Fruit fly (Drosophila melanogaster) whole organism, embryonic: ENCODE results near the gene CG11970.
A peak's percentile ranks its signal among the peaks of the same experiment; 100 is the strongest.

Experiments
- ATbp ChIP-seq: fragments of 200-800 bp; sonication (Bioruptor generic); optimal IDR thresholded peaks from 2 replicates; lab custom pipeline; 2017; ENCODE audit warnings: missing biosample characterization, mild to moderate bottlenecking, missing genetic modification characterization, missing genetic modification reagents
- Atf3 ChIP-seq: fragments of 200-800 bp; sonication (Bioruptor generic); optimal IDR thresholded peaks from 3 replicates; lab custom pipeline; 2016; ENCODE audit warnings: missing biosample characterization, missing genetic modification characterization
- CG10147 ChIP-seq: fragments of 200-800 bp; sonication (Bioruptor generic); optimal IDR thresholded peaks from 2 replicates; lab custom pipeline; 2019; ENCODE audit warnings: missing biosample characterization, mild to moderate bottlenecking, missing genetic modification characterization, moderate library complexity
- CG10565 ChIP-seq: fragments of 200-800 bp; sonication (Bioruptor generic); optimal IDR thresholded peaks from 3 replicates; lab custom pipeline; 2016; ENCODE audit warnings: missing biosample characterization, mild to moderate bottlenecking, missing genetic modification characterization
- CG11723 ChIP-seq: fragments of 200-800 bp; sonication (Bioruptor generic); optimal IDR thresholded peaks from 2 replicates; lab custom pipeline; 2017; ENCODE audit warnings: missing biosample characterization, mild to moderate bottlenecking, missing genetic modification characterization
- CG13287 ChIP-seq: fragments of 200-800 bp; sonication (Bioruptor generic); IDR thresholded peaks from 2 replicates; pipeline ENCODE4 v1.3.6; 2022; ENCODE audit warnings: missing biosample characterization, missing genetic modification characterization; ENCODE audit not compliant: partially characterized antibody
- CG14050 ChIP-seq: fragments of 200-800 bp; sonication (Bioruptor generic); IDR thresholded peaks from 3 replicates; pipeline ENCODE4 v1.3.6; 2022; ENCODE audit warnings: missing biosample characterization, missing genetic modification characterization
- CG15011 ChIP-seq: fragments of 200-800 bp; sonication (Bioruptor generic); optimal IDR thresholded peaks from 3 replicates; lab custom pipeline; 2018; ENCODE audit warnings: missing biosample characterization, mild to moderate bottlenecking, missing genetic modification characterization
- CG15269 ChIP-seq: fragments of 200-800 bp; sonication (Bioruptor generic); optimal IDR thresholded peaks from 2 replicates; lab custom pipeline; 2018; ENCODE audit warnings: missing biosample characterization, mild to moderate bottlenecking, missing genetic modification characterization, moderate library complexity
- CG1529 ChIP-seq: fragments of 200-800 bp; sonication (Bioruptor generic); optimal IDR thresholded peaks from 3 replicates; lab custom pipeline; 2018; ENCODE audit warnings: missing biosample characterization, missing genetic modification characterization
- CG2678 ChIP-seq: fragments of 200-800 bp; sonication (Bioruptor generic); optimal IDR thresholded peaks from 3 replicates; lab custom pipeline; 2019; ENCODE audit warnings: missing biosample characterization, mild to moderate bottlenecking, missing genetic modification characterization, moderate library complexity
- CG30020 ChIP-seq: fragments of 200-800 bp; optimal IDR thresholded peaks from 2 replicates; lab custom pipeline; 2019; ENCODE audit warnings: missing biosample characterization, mild to moderate bottlenecking, missing genetic modification characterization, moderate library complexity
- CG31365 ChIP-seq: fragments of 200-800 bp; sonication (Bioruptor generic); optimal IDR thresholded peaks from 2 replicates; lab custom pipeline; 2018; ENCODE audit warnings: missing biosample characterization, mild to moderate bottlenecking, missing genetic modification characterization
- CG34224 ChIP-seq: fragments of 200-800 bp; sonication (Bioruptor generic); IDR thresholded peaks from 3 replicates; pipeline ENCODE4 v1.3.6; 2022; ENCODE audit warnings: missing biosample characterization, missing genetic modification characterization; ENCODE audit not compliant: partially characterized antibody
- CG3995 ChIP-seq: fragments of 200-800 bp; sonication (Bioruptor generic); optimal IDR thresholded peaks from 3 replicates; lab custom pipeline; 2016; ENCODE audit warnings: missing biosample characterization, missing genetic modification characterization
- CG5245 ChIP-seq: fragments of 200-800 bp; sonication (Bioruptor generic); optimal IDR thresholded peaks from 3 replicates; lab custom pipeline; 2016; ENCODE audit warnings: missing biosample characterization, missing genetic modification characterization
- CG6689 ChIP-seq: fragments of 200-800 bp; sonication (Bioruptor generic); IDR thresholded peaks from 2 replicates; pipeline ENCODE4 v1.3.6; 2022; ENCODE audit warnings: missing biosample characterization, missing genetic modification characterization
- CG7839 ChIP-seq: fragments of 200-800 bp; sonication (Bioruptor generic); optimal IDR thresholded peaks from 3 replicates; lab custom pipeline; 2018; ENCODE audit warnings: missing biosample characterization, mild to moderate bottlenecking, missing genetic modification characterization, moderate library complexity
- CG8478 ChIP-seq: fragments of >200 bp; optimal IDR thresholded peaks from 2 replicates; lab custom pipeline; 2018
- CG8765 ChIP-seq: fragments of 200-800 bp; sonication (Bioruptor generic); IDR thresholded peaks from 2 replicates; pipeline ENCODE4 v1.3.6; 2022; ENCODE audit warnings: missing biosample characterization, missing genetic modification characterization
- Dad ChIP-seq: fragments of 200-800 bp; sonication (Bioruptor generic); optimal IDR thresholded peaks from 3 replicates; lab custom pipeline; 2016; ENCODE audit warnings: missing biosample characterization, missing genetic modification characterization
- Dbx ChIP-seq: fragments of 200-800 bp; sonication (Bioruptor generic); IDR thresholded peaks from 3 replicates; pipeline ENCODE4 v1.3.6; 2022; ENCODE audit warnings: missing biosample characterization, missing genetic modification characterization
- E2f2 ChIP-seq: fragments of 200-800 bp; sonication (Bioruptor generic); IDR thresholded peaks from 2 replicates; pipeline ENCODE4 v1.3.6; 2022; ENCODE audit warnings: missing biosample characterization, missing genetic modification characterization
- Hr78 ChIP-seq, 2 experiments: fragments of 200-800 bp in 1 of 2; fragments of >200 bp in 1 of 2; sonication (Bioruptor generic) in 1 of 2; optimal IDR thresholded peaks; 2 replicates each; lab custom pipeline; 2017 to 2019; ENCODE audit warnings: missing biosample characterization in 2 of 2, missing genetic modification characterization in 2 of 2, mild to moderate bottlenecking in 1 of 2, moderate library complexity in 1 of 2
- NC2β ChIP-seq: fragments of 200-800 bp; sonication (Bioruptor generic); optimal IDR thresholded peaks from 2 replicates; lab custom pipeline; 2016; ENCODE audit warnings: missing biosample characterization, missing genetic modification characterization
- Oli ChIP-seq: fragments of 200-800 bp; sonication (Bioruptor generic); optimal IDR thresholded peaks from 2 replicates; lab custom pipeline; 2018; ENCODE audit warnings: missing biosample characterization, mild to moderate bottlenecking, missing genetic modification characterization, moderate library complexity
- Sox100B ChIP-seq: fragments of 200-800 bp; sonication (Bioruptor generic); optimal IDR thresholded peaks from 3 replicates; lab custom pipeline; 2018; ENCODE audit warnings: missing biosample characterization, mild to moderate bottlenecking, missing genetic modification characterization
- Sox102F ChIP-seq: fragments of 200-800 bp; sonication (Bioruptor generic); optimal IDR thresholded peaks from 2 replicates; lab custom pipeline; 2018; ENCODE audit warnings: missing biosample characterization, mild to moderate bottlenecking, missing genetic modification characterization, moderate library complexity
- Sry-β ChIP-seq: fragments of 200-800 bp; sonication (Bioruptor generic); optimal IDR thresholded peaks from 2 replicates; lab custom pipeline; 2018; ENCODE audit warnings: missing biosample characterization, mild to moderate bottlenecking, missing genetic modification characterization, moderate library complexity
- Stat92E ChIP-seq, 3 experiments: fragments of >200 bp in 2 of 3; fragments of 200-800 bp in 1 of 3; sonication (Bioruptor generic) in 1 of 3; optimal IDR thresholded peaks; 2 replicates each; lab custom pipeline; 2017 to 2019; ENCODE audit warnings: missing biosample characterization in 3 of 3, missing genetic modification characterization in 3 of 3, mild to moderate bottlenecking in 1 of 3, moderate library complexity in 1 of 3
- Xrp1 ChIP-seq: fragments of 200-800 bp; sonication (Bioruptor generic); IDR thresholded peaks from 2 replicates; pipeline ENCODE4 v1.3.6; 2022; ENCODE audit warnings: missing biosample characterization, missing genetic modification characterization
- bab2 ChIP-seq: fragments of 200-800 bp; sonication (Bioruptor generic); optimal IDR thresholded peaks from 2 replicates; lab custom pipeline; 2016; ENCODE audit warnings: missing biosample characterization, missing genetic modification characterization
- dysf ChIP-seq: fragments of 200-800 bp; sonication (Bioruptor generic); IDR thresholded peaks from 3 replicates; pipeline ENCODE4 v1.3.6; 2022; ENCODE audit warnings: missing biosample characterization, missing genetic modification characterization
- emc ChIP-seq: fragments of 200-800 bp; sonication (Bioruptor generic); optimal IDR thresholded peaks from 2 replicates; lab custom pipeline; 2016; ENCODE audit warnings: missing biosample characterization, missing genetic modification characterization
- eve ChIP-seq, 2 experiments: fragments of >200 bp; optimal IDR thresholded peaks; 2 replicates each; lab custom pipeline; 2017; ENCODE audit warnings: missing biosample characterization in 2 of 2, missing genetic modification characterization in 2 of 2
- fd3F ChIP-seq: fragments of 200-800 bp; sonication (Bioruptor generic); optimal IDR thresholded peaks from 2 replicates; lab custom pipeline; 2018; ENCODE audit warnings: missing biosample characterization, mild to moderate bottlenecking, missing genetic modification characterization, moderate library complexity
- fu2 ChIP-seq: fragments of 200-800 bp; sonication (Bioruptor generic); optimal IDR thresholded peaks from 2 replicates; lab custom pipeline; 2016; ENCODE audit warnings: missing biosample characterization, missing genetic modification characterization
- gfzf ChIP-seq: fragments of 200-800 bp; sonication (Bioruptor generic); optimal IDR thresholded peaks from 2 replicates; lab custom pipeline; 2016; ENCODE audit warnings: missing biosample characterization, mild to moderate bottlenecking, missing genetic modification characterization, moderate library complexity
- grau ChIP-seq: fragments of 200-800 bp; optimal IDR thresholded peaks from 3 replicates; lab custom pipeline; 2019; ENCODE audit warnings: missing biosample characterization, mild to moderate bottlenecking, missing genetic modification characterization, moderate library complexity
- kay ChIP-seq: fragments of 200-800 bp; sonication (Bioruptor generic); optimal IDR thresholded peaks from 2 replicates; lab custom pipeline; 2016; ENCODE audit warnings: missing biosample characterization, missing genetic modification characterization
- klu ChIP-seq: fragments of 200-800 bp; sonication (Bioruptor generic); IDR thresholded peaks from 2 replicates; pipeline ENCODE4 v1.3.6; 2022; ENCODE audit warnings: missing biosample characterization, missing genetic modification characterization
- lilli ChIP-seq: fragments of 200-800 bp; sonication (Bioruptor generic); optimal IDR thresholded peaks from 3 replicates; lab custom pipeline; 2016; ENCODE audit warnings: missing biosample characterization, missing genetic modification characterization
- lmd ChIP-seq: fragments of 200-800 bp; sonication (Bioruptor generic); IDR thresholded peaks from 2 replicates; pipeline ENCODE4 v1.3.6; 2022; ENCODE audit warnings: missing biosample characterization, missing genetic modification characterization
- lola ChIP-seq, 3 experiments: fragments of >200 bp in 2 of 3; fragments of 200-800 bp in 1 of 3; sonication (Bioruptor generic) in 1 of 3; optimal IDR thresholded peaks; 2 replicates each; lab custom pipeline; 2017 to 2019; ENCODE audit warnings: missing biosample characterization in 3 of 3, missing genetic modification characterization in 3 of 3, mild to moderate bottlenecking in 1 of 3, moderate library complexity in 1 of 3
- phol ChIP-seq: fragments of 200-800 bp; sonication (Bioruptor generic); optimal IDR thresholded peaks from 3 replicates; lab custom pipeline; 2018; ENCODE audit warnings: missing biosample characterization, mild to moderate bottlenecking, missing genetic modification characterization, moderate library complexity
- pnt ChIP-seq: fragments of 200-800 bp; sonication (Bioruptor generic); optimal IDR thresholded peaks from 3 replicates; lab custom pipeline; 2016; ENCODE audit warnings: missing biosample characterization, missing genetic modification characterization
- psq ChIP-seq: fragments of 200-800 bp; sonication (Bioruptor generic); optimal IDR thresholded peaks from 2 replicates; lab custom pipeline; 2017; ENCODE audit warnings: missing biosample characterization, missing genetic modification characterization
- slbo ChIP-seq: fragments of 200-800 bp; sonication (Bioruptor generic); IDR thresholded peaks from 2 replicates; pipeline ENCODE4 v1.3.6; 2022; ENCODE audit warnings: missing biosample characterization, missing genetic modification characterization
- vvl ChIP-seq: fragments of 200-800 bp; sonication (Bioruptor generic); IDR thresholded peaks from 2 replicates; pipeline ENCODE4 v1.3.6; 2022; ENCODE audit warnings: missing biosample characterization, missing genetic modification characterization
- yki ChIP-seq: fragments of >200 bp; optimal IDR thresholded peaks from 3 replicates; lab custom pipeline; 2018
- zfh1 ChIP-seq: fragments of 200-800 bp; sonication (Bioruptor generic); IDR thresholded peaks from 3 replicates; pipeline ENCODE4 v1.3.6; 2022; ENCODE audit warnings: missing biosample characterization, missing genetic modification characterization

Gene CG11970

dm6 chr3R:9039448-9039847, 54.9 kb downstream of the CG11970 start, which contains the start of gene neur (continued):
- TF ChIP-seq pnt (GFP tag; lab: Kevin White, UChicago) (no peak), Sox100B (GFP tag; lab: Kevin White, UChicago) (peak; percentile 8), CG15011 (GFP tag; lab: Kevin White, UChicago) (no peak), Atf3 (no peak), phol (tag; lab: Kevin White, UChicago) (peak; percentile 67), CG31365 (tag; lab: Kevin White, UChicago) (no peak), dysf (GFP tag; lab: Robert Waterston, UW) (no peak; the same call in 2 of the 3 replicates), fu2 (GFP tag; lab: Kevin White, UChicago) (no peak), CG10565 (GFP tag; lab: Kevin White, UChicago) (no peak), CG8478 (lab: Kevin White, UChicago) (no peak), ATbp (no peak), Dbx (GFP tag; lab: Robert Waterston, UW) (0 out of 3 replicates have a peak, but pooled peaks have one; percentile 17), grau (tag; lab: Kevin White, UChicago) (peak; percentile 34), Xrp1 (GFP tag; lab: Robert Waterston, UW) (no peak), CG34224 (peak; percentile 59), emc (GFP tag; lab: Kevin White, UChicago) (no peak), Sox102F (GFP tag; lab: Kevin White, UChicago) (no peak), CG15269 (no peak), bab2 (GFP tag; lab: Kevin White, UChicago) (no peak), lilli (GFP tag; lab: Kevin White, UChicago) (peak; percentile 35), vvl (no peak; the same call in 1 of the 2 replicates), klu (no peak), CG30020 (tag; lab: Kevin White, UChicago) (peak; percentile 38), NC2β (peak; percentile 26), CG2678 (no peak), lmd (no peak), Stat92E (GFP tag; optimal IDR thresholded peaks at IDR 0.05; lab: Kevin White, UChicago) (no peak), CG11723 (GFP tag; lab: Kevin White, UChicago) (no peak), CG1529 (GFP tag; lab: Kevin White, UChicago) (no peak), CG10147 (peak; percentile 57), E2f2 (0 out of 2 replicates have a peak, but pooled peaks have one; percentile 13), CG6689 (no peak), CG3995 (GFP tag; lab: Kevin White, UChicago) (peak; percentile 99), CG8765 (no peak), fd3F (no peak), gfzf (GFP tag; lab: Kevin White, UChicago) (peak; percentile 91), CG7839 (no peak), kay (GFP tag; lab: Kevin White, UChicago) (no peak), Oli (tag; lab: Kevin White, UChicago) (no peak), Dad (GFP tag; lab: Kevin White, UChicago) (no peak), zfh1 (GFP tag; lab: Robert Waterston, UW) (0 out of 3 replicates have a peak, but pooled peaks have one; percentile 35), CG5245 (GFP tag; lab: Kevin White, UChicago) (no peak), slbo (GFP tag; lab: Robert Waterston, UW) (peak; percentile 39; the same call in 1 of the 2 replicates), yki (lab: Kevin White, UChicago) (no peak), psq (GFP tag; lab: Kevin White, UChicago) (no peak), Sry-β (GFP tag; lab: Kevin White, UChicago) (no peak), Hr78 (GFP tag; optimal IDR thresholded peaks at IDR 0.05; lab: Kevin White, UChicago) (no peak), lola (GFP tag; optimal IDR thresholded peaks at IDR 0.05; lab: Kevin White, UChicago) (peak in 1 of 3 experiments; percentile 23), eve (GFP tag; optimal IDR thresholded peaks at IDR 0.05; lab: Kevin White, UChicago) (no peak), CG14050 (no peak), CG13287 (GFP tag; lab: Robert Waterston, UW) (peak; percentile 78)
